Fruit fly (Drosophila melanogaster) Kc167 (cell line): Measurements from ENCODE around the gene Rsph3.

Experiments used
- insv ChIP-seq: fragments of >200 bp; optimal IDR thresholded peaks from 3 replicates; lab custom pipeline; 2018; ENCODE audit warnings: missing external identifiers
- psq ChIP-seq: fragments of >200 bp; optimal IDR thresholded peaks from 2 replicates; lab custom pipeline; 2017; ENCODE audit warnings: missing external identifiers

dm6 chr3L:6792617-6793016, 29.6 kb upstream of the Rsph3 start:
- TF ChIP-seq insv (lab: Kevin White, UChicago) = no peak
- no peak for TF ChIP-seq psq (lab: Kevin White, UChicago)
